Fruit fly (Drosophila melanogaster) whole organism: ENCODE measurements around the gene yellow-e3.

Experiments used
- EcR ChIP-seq, 2 experiments: fragments of >200 bp; optimal IDR thresholded peaks; 2 replicates each; lab custom pipeline; 2017; ENCODE audit warnings: missing biosample characterization in 2 of 2, missing genetic modification characterization in 2 of 2, missing genetic modification reagents in 2 of 2
- pan ChIP-seq: fragments of >200 bp; optimal IDR thresholded peaks from 2 replicates; lab custom pipeline; 2017
- psq ChIP-seq: fragments of >200 bp; optimal IDR thresholded peaks from 2 replicates; lab custom pipeline; 2017
- usp ChIP-seq: fragments of >200 bp; optimal IDR thresholded peaks from 2 replicates; lab custom pipeline; 2017; ENCODE audit warnings: missing biosample characterization, missing genetic modification characterization, mixed read lengths

DNA sequence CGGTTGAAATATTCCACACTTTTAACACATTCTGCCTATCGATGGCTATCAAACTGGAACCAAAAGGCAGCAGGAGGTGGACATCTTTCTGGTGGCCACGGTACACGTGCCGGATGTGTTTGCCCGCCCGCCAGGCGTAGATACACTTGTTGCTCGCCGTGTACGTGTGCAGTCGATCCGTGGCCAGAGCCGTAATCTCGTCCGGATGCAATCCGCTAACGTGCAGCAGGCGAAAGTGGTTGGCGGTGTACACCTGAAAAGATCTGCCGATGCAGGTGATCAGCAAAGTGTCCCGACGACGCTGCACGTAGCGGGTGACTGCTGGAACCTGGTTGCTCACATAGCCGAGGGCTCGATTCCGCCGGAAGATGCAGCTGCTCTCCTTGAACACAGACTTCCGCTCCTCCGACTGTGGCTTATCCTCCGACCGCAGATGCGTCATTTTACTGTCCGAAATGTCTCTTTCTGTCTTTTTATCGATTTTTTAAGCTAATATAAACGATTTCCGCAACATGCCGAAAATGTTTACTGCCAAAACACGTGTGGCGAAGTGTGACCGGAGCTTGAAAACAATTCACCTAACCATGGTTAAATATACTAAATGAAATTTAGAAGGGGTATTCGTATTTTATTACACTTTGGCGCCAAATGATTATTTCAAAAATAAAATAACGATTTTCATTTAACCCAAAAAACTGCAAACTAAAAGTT lies 16.4 kb downstream of the yellow-e3 start, which contains the start of gene CG9799:
- TF ChIP-seq EcR (GFP tag; optimal IDR thresholded peaks at IDR 0.05; lab: Kevin White, UChicago) (no peak), pan (lab: Kevin White, UChicago) (no peak), usp (no peak), psq (lab: Kevin White, UChicago) (no peak)
